Worm (Caenorhabditis elegans): ENCODE results near the gene F20D6.5.

F20D6.5 gene

ce11 chrV:8130149-8130661, 31.6 kb upstream of the F20D6.5 start, which contains the start of gene snap-1 (continued):
- no peak for TF ChIP-seq ztf-11 (tag; optimal IDR thresholded peaks at IDR 0.05)
- TF ChIP-seq unc-130 (tag; optimal IDR thresholded peaks at IDR 0.05), result no peak
- peak; percentile 70 for TF ChIP-seq nhr-71 (tag; optimal IDR thresholded peaks at IDR 0.05)
- TF ChIP-seq lir-3 (tag; optimal IDR thresholded peaks at IDR 0.05; ENCODE audit: poor library complexity), result peak; percentile 33
- no peak for TF ChIP-seq dsc-1 (tag; optimal IDR thresholded peaks at IDR 0.05)
- no peak for TF ChIP-seq aha-1 (tag; optimal IDR thresholded peaks at IDR 0.05)
- TF ChIP-seq pqm-1 (tag; optimal IDR thresholded peaks at IDR 0.05), result no peak
- no peak for TF ChIP-seq nhr-90 (tag; optimal IDR thresholded peaks at IDR 0.05; ENCODE audit: poor library complexity)
- no peak for TF ChIP-seq pax-3 (tag; optimal IDR thresholded peaks at IDR 0.05)
- TF ChIP-seq tbx-2 (tag; optimal IDR thresholded peaks at IDR 0.05), result peak; percentile 6
- TF ChIP-seq C04F5.9 (tag; optimal IDR thresholded peaks at IDR 0.05), result no peak
- TF ChIP-seq ceh-90 (tag; optimal IDR thresholded peaks at IDR 0.05), result no peak
- TF ChIP-seq isw-1 (GFP tag; IDR thresholded peaks at IDR 0.05), result peak; percentile 58
- peak; percentile 52 for TF ChIP-seq lin-15B (tag; optimal IDR thresholded peaks at IDR 0.05)
- peak; percentile 48 for TF ChIP-seq lin-13 (GFP tag; optimal IDR thresholded peaks at IDR 0.05)
- no peak for TF ChIP-seq unc-62 (GFP tag; optimal IDR thresholded peaks at IDR 0.05)
- TF ChIP-seq hlh-4 (tag; optimal IDR thresholded peaks at IDR 0.05), result no peak
- TF ChIP-seq grh-1 (GFP tag; IDR thresholded peaks at IDR 0.05), result no peak
- no peak for TF ChIP-seq C34B4.2 (tag; optimal IDR thresholded peaks at IDR 0.05)
- TF ChIP-seq unc-86 (tag; optimal IDR thresholded peaks at IDR 0.05), result peak; percentile 46
- TF ChIP-seq pag-3 (tag; optimal IDR thresholded peaks at IDR 0.05; ENCODE audit: borderline replicate concordance, insufficient read depth), result no peak
- TF ChIP-seq tlp-1 (tag; optimal IDR thresholded peaks at IDR 0.05), result no peak
- peak in 1 of 2 experiments; percentile 17 for TF ChIP-seq mdl-1 (tag; optimal IDR thresholded peaks at IDR 0.05)

ce11 chrV:8130812-8131211, 30.9 kb upstream of the F20D6.5 start:
- TF ChIP-seq C34B4.2 (tag; optimal IDR thresholded peaks at IDR 0.05) (no peak), mab-9 (GFP tag; IDR thresholded peaks at IDR 0.05) (no peak), sox-4 (tag; optimal IDR thresholded peaks at IDR 0.05) (no peak), nhr-19 (GFP tag; conservative IDR thresholded peaks at IDR 0.05) (no peak), snu-23 (GFP tag; optimal IDR thresholded peaks at IDR 0.05) (no peak), grh-1 (GFP tag; IDR thresholded peaks at IDR 0.05) (no peak), mef-2 (tag; optimal IDR thresholded peaks at IDR 0.05) (no peak), aly-2 (tag; optimal IDR thresholded peaks at IDR 0.05) (no peak), lin-39 (tag; optimal IDR thresholded peaks at IDR 0.05) (no peak), lsy-2 (tag; optimal IDR thresholded peaks at IDR 0.05) (no peak), nhr-237 (tag; optimal IDR thresholded peaks at IDR 0.05) (no peak), pag-3 (tag; optimal IDR thresholded peaks at IDR 0.05; ENCODE audit: borderline replicate concordance, insufficient read depth) (no peak), C04F5.9 (tag; optimal IDR thresholded peaks at IDR 0.05) (no peak), jun-1 (tag; optimal IDR thresholded peaks at IDR 0.05) (no peak), F16B12.6 (tag; optimal IDR thresholded peaks at IDR 0.05) (no peak), mdl-1 (tag; optimal IDR thresholded peaks at IDR 0.05) (no peak)

ce11 chrV:8131628-8132027, 30.1 kb upstream of the F20D6.5 start:
- no peak for TF ChIP-seq ceh-8 (GFP tag; optimal IDR thresholded peaks at IDR 0.05)
- TF ChIP-seq nhr-20 (tag; optimal IDR thresholded peaks at IDR 0.05), result no peak
- no peak for TF ChIP-seq rnt-1 (tag; optimal IDR thresholded peaks at IDR 0.05)
- TF ChIP-seq mdl-1 (tag; optimal IDR thresholded peaks at IDR 0.05), result no peak
- TF ChIP-seq ceh-82 (tag; optimal IDR thresholded peaks at IDR 0.05), result no peak
- TF ChIP-seq dsc-1 (tag; optimal IDR thresholded peaks at IDR 0.05), result no peak
- no peak for TF ChIP-seq tlp-1 (tag; optimal IDR thresholded peaks at IDR 0.05)
- no peak for TF ChIP-seq aha-1 (tag; optimal IDR thresholded peaks at IDR 0.05)
- TF ChIP-seq fkh-4 (tag; optimal IDR thresholded peaks at IDR 0.05; ENCODE audit: borderline replicate concordance), result no peak
- no peak for TF ChIP-seq mab-9 (GFP tag; IDR thresholded peaks at IDR 0.05)
- no peak for TF ChIP-seq efl-1 (optimal IDR thresholded peaks at IDR 0.05)
- TF ChIP-seq efl-1 (GFP tag; optimal IDR thresholded peaks at IDR 0.05 in 1 of 2), result no peak
- TF ChIP-seq nhr-47 (tag; optimal IDR thresholded peaks at IDR 0.05), result no peak
- TF ChIP-seq lin-13 (GFP tag; optimal IDR thresholded peaks at IDR 0.05), result no peak
- no peak for TF ChIP-seq aly-2 (tag; optimal IDR thresholded peaks at IDR 0.05)

All from whole organism, L1 larva.